Fruit fly (Drosophila melanogaster) S2 (cell line): ENCODE measurements around the gene Dab.
A peak's percentile ranks its signal among the peaks of the same experiment; 100 is the strongest.

Source experiments
- CG8478 ChIP-seq: fragments of >200 bp; optimal IDR thresholded peaks from 2 replicates; lab custom pipeline; 2018
- CTCF ChIP-seq, 2 experiments: fragments of >200 bp; optimal IDR thresholded peaks; 2 replicates each; lab custom pipeline; 2018

DNA sequence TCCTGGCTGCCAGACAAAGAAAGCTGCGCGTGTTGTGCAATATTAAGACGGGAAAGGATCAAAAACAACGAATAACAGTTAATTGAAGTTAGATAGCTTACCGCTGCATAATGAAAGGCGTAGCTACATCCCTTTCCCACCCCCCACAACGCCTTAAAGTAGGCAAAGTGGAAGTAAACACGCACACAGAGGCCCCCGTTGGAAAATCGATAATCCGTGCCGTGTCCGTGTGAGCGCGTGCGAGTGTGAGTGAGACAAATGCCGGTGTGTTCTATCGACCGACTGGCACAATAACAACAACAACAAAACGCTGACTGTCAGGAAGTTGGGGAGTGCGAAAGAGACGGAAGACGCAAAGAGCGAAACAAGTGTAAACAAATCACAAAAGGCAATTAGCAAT is 445 bp downstream of the Dab start:
- TF ChIP-seq CTCF (optimal IDR thresholded peaks at IDR 0.05; lab: Kevin White, UChicago) (peak in 1 of 2 experiments; percentile 40), CG8478 (lab: Kevin White, UChicago) (no peak)
